Fruit fly (Drosophila melanogaster) Kc167 (cell line): ENCODE data around the gene Nhe3.

Experiments
- Myc ChIP-seq: fragments of >200 bp; optimal IDR thresholded peaks from 2 replicates; lab custom pipeline; 2017; ENCODE audit warnings: missing external identifiers
- Sin3A ChIP-seq: fragments of >200 bp; optimal IDR thresholded peaks from 2 replicates; lab custom pipeline; 2018; ENCODE audit warnings: missing external identifiers
- h ChIP-seq: fragments of >200 bp; optimal IDR thresholded peaks from 3 replicates; lab custom pipeline; 2018; ENCODE audit warnings: missing external identifiers
- insv ChIP-seq: fragments of >200 bp; optimal IDR thresholded peaks from 3 replicates; lab custom pipeline; 2018; ENCODE audit warnings: missing external identifiers
- psq ChIP-seq: fragments of >200 bp; optimal IDR thresholded peaks from 2 replicates; lab custom pipeline; 2017; ENCODE audit warnings: missing external identifiers
- ttk ChIP-seq: sonication (Bioruptor generic); optimal IDR thresholded peaks from 2 replicates; lab custom pipeline; 2017; ENCODE audit warnings: missing external identifiers

The Nhe3 gene

dm6 chr2L:6705081-6705480 lies 20.9 kb upstream of the Nhe3 start:
- no peak for TF ChIP-seq insv (lab: Kevin White, UChicago)
- no peak for TF ChIP-seq h (lab: Kevin White, UChicago)
- TF ChIP-seq Sin3A (lab: Kevin White, UChicago): no peak
- TF ChIP-seq ttk: no peak
- TF ChIP-seq Myc (lab: Kevin White, UChicago): no peak
- TF ChIP-seq psq (lab: Kevin White, UChicago): no peak

- no peak for TF ChIP-seq Myc (lab: Kevin White, UChicago)
- no peak for TF ChIP-seq insv (lab: Kevin White, UChicago)
- TF ChIP-seq psq (lab: Kevin White, UChicago): no peak
- TF ChIP-seq h (lab: Kevin White, UChicago): no peak
- TF ChIP-seq ttk: no peak
- TF ChIP-seq Sin3A (lab: Kevin White, UChicago): no peak
These were observed 17.4 kb upstream of the Nhe3 start for dm6 chr2L:6701409-6702199.

- TF ChIP-seq psq (lab: Kevin White, UChicago): no peak
- TF ChIP-seq Myc (lab: Kevin White, UChicago): no peak
- no peak for TF ChIP-seq insv (lab: Kevin White, UChicago)
- no peak for TF ChIP-seq ttk
- TF ChIP-seq Sin3A (lab: Kevin White, UChicago): no peak
- TF ChIP-seq h (lab: Kevin White, UChicago): no peak
These were observed 16.6 kb upstream of the Nhe3 start for dm6 chr2L:6700742-6701141.

- TF ChIP-seq h (lab: Kevin White, UChicago): no peak
- no peak for TF ChIP-seq Myc (lab: Kevin White, UChicago)
- TF ChIP-seq psq (lab: Kevin White, UChicago): no peak
- no peak for TF ChIP-seq insv (lab: Kevin White, UChicago)
- TF ChIP-seq Sin3A (lab: Kevin White, UChicago): no peak
- no peak for TF ChIP-seq ttk
These were observed 14.2 kb upstream of the Nhe3 start for dm6 chr2L:6698387-6698786.

- TF ChIP-seq ttk (no peak), insv (lab: Kevin White, UChicago) (no peak), psq (lab: Kevin White, UChicago) (no peak), Myc (lab: Kevin White, UChicago) (no peak), h (lab: Kevin White, UChicago) (no peak), Sin3A (lab: Kevin White, UChicago) (no peak)
These were observed 12.1 kb upstream of the Nhe3 start for dm6 chr2L:6696229-6696628.

- TF ChIP-seq insv (lab: Kevin White, UChicago): no peak
- TF ChIP-seq Myc (lab: Kevin White, UChicago): no peak
These were observed 9.7 kb upstream of the Nhe3 start for dm6 chr2L:6693794-6694254.

dm6 chr2L:6692048-6692447 lies 7.9 kb upstream of the Nhe3 start:
- no peak for TF ChIP-seq psq (lab: Kevin White, UChicago)
- TF ChIP-seq ttk: no peak
- TF ChIP-seq h (lab: Kevin White, UChicago): no peak
- no peak for TF ChIP-seq Myc (lab: Kevin White, UChicago)
- TF ChIP-seq insv (lab: Kevin White, UChicago): no peak
- TF ChIP-seq Sin3A (lab: Kevin White, UChicago): no peak

dm6 chr2L:6686612-6687011 lies 2.4 kb upstream of the Nhe3 start, which contains the start of gene CG11327:
TSS of gene CG11327 (minus strand) at chr2L:6686712.
- TF ChIP-seq Sin3A (lab: Kevin White, UChicago): no peak
- TF ChIP-seq Myc (lab: Kevin White, UChicago): no peak
- TF ChIP-seq psq (lab: Kevin White, UChicago): no peak
- TF ChIP-seq insv (lab: Kevin White, UChicago): no peak
- no peak for TF ChIP-seq ttk
- TF ChIP-seq h (lab: Kevin White, UChicago): no peak

- TF ChIP-seq Myc (lab: Kevin White, UChicago) (no peak), psq (lab: Kevin White, UChicago) (no peak), Sin3A (lab: Kevin White, UChicago) (no peak), ttk (no peak), insv (lab: Kevin White, UChicago) (no peak), h (lab: Kevin White, UChicago) (no peak)
These were observed 1.3 kb downstream of the Nhe3 start for dm6 chr2L:6682909-6683308.

- TF ChIP-seq Myc (lab: Kevin White, UChicago): no peak
- TF ChIP-seq insv (lab: Kevin White, UChicago): no peak
- TF ChIP-seq Sin3A (lab: Kevin White, UChicago): no peak
These were observed 6.7 kb downstream of the Nhe3 start, which contains the start of gene Nse1 for dm6 chr2L:6677453-6677852. TSS of gene Nse1 (minus strand) at chr2L:6677625.

dm6 chr2L:6676535-6676934 lies 7.6 kb downstream of the Nhe3 start, which contains the start of gene cort:
TSS of gene cort (minus strand) at chr2L:6676635.
- no peak for TF ChIP-seq Sin3A (lab: Kevin White, UChicago)
- TF ChIP-seq insv (lab: Kevin White, UChicago): no peak
- TF ChIP-seq Myc (lab: Kevin White, UChicago): no peak
- TF ChIP-seq ttk: no peak
- TF ChIP-seq psq (lab: Kevin White, UChicago): no peak
- no peak for TF ChIP-seq h (lab: Kevin White, UChicago)
